Worm (Caenorhabditis elegans) whole organism, early embryonic: ENCODE measurements around the gene ubh-4.

Experiments used
- F13C5.2 ChIP-seq: sonication (generic microtip); optimal IDR thresholded peaks from 2 replicates; lab custom pipeline; 2017; ENCODE audit warnings: mild to moderate bottlenecking, missing genetic modification characterization, inconsistent platforms, missing compliant biosample characterization
- ama-1 ChIP-seq: fragments of 150-350 bp; optimal IDR thresholded peaks from 2 replicates; lab custom pipeline; 2014
- flt-1 ChIP-seq: fragments of 200-800 bp; sonication (Bioruptor generic); IDR thresholded peaks from 2 replicates; pipeline ENCODE4 v1.3.6; 2022; ENCODE audit warnings: missing genetic modification characterization, missing compliant biosample characterization

DNA sequence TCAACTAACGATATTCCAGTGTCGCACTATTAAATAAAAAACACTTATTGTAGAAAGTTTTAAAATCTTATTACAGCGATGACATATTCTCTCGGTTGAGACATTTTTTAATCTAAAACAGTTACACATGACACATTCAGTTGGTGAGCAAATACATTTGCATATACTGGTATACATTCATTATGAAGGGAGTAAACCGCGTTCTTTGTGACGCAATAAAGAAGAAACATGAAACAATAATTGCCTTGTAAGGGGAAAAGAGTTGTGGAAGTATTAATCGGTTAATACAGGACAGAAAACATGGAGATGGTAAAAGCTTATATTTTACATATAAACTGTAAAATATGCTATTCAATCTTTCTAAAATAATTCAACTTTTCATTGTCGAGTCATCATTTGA is 11.9 kb upstream of the ubh-4 start:
- TF ChIP-seq F13C5.2 (tag; lab: Kevin White, UChicago) (no peak), flt-1 (GFP tag; lab: Robert Waterston, UW) (no peak), ama-1 (no peak)
